Worm (Caenorhabditis elegans) whole organism, young adult: Measurements from ENCODE around the gene egl-46.

ENCODE experiments used
- lin-54 ChIP-seq: fragments of 200-800 bp; sonication (Bioruptor generic); optimal IDR thresholded peaks from 2 replicates; lab custom pipeline; 2018; ENCODE audit warnings: mild to moderate bottlenecking, missing genetic modification characterization, missing compliant biosample characterization
- unc-62 ChIP-seq: fragments of 150-350 bp; optimal IDR thresholded peaks from 2 replicates; lab custom pipeline; 2014; ENCODE audit warnings: missing biosample characterization, missing genetic modification reagents, missing genetic modification characterization

- TF ChIP-seq unc-62 (GFP tag; lab: Kevin White, UChicago) (no peak), lin-54 (GFP tag; lab: Kevin White, UChicago) (no peak)
Measured at ce11 chrV:6659533-6659932, 21.8 kb downstream of the egl-46 start.
